Worm (Caenorhabditis elegans): Measurements from ENCODE around the gene ttr-49.

ttr-49 gene

ce11 chrV:9336462-9336861, 19.9 kb downstream of the ttr-49 start, which contains the start of gene coq-6:
TSS of gene coq-6 (plus strand) at chrV:9336762.
- no peak for TF ChIP-seq lin-15B (tag; optimal IDR thresholded peaks at IDR 0.05)
- no peak for TF ChIP-seq mep-1 (tag; optimal IDR thresholded peaks at IDR 0.05)
- TF ChIP-seq ztf-11 (tag; optimal IDR thresholded peaks at IDR 0.05) = no peak
- no peak for TF ChIP-seq tbx-2 (tag; optimal IDR thresholded peaks at IDR 0.05)
- TF ChIP-seq fos-1 (tag; optimal IDR thresholded peaks at IDR 0.05) = no peak
- no peak for TF ChIP-seq lin-13 (GFP tag; optimal IDR thresholded peaks at IDR 0.05)
- no peak for TF ChIP-seq lsy-2 (tag; optimal IDR thresholded peaks at IDR 0.05)
- no peak for TF ChIP-seq lir-3 (tag; optimal IDR thresholded peaks at IDR 0.05; ENCODE audit: poor library complexity)

ce11 chrV:9334216-9334615, 22.1 kb downstream of the ttr-49 start, which contains the start of gene ucp-4:
TSS of gene ucp-4 (plus strand) at chrV:9334298.
- TF ChIP-seq dpl-1 (GFP tag; optimal IDR thresholded peaks at IDR 0.05) (peak in 1 of 3 experiments; percentile 24), swsn-7 (tag; optimal IDR thresholded peaks at IDR 0.05) (no peak), aly-2 (tag; optimal IDR thresholded peaks at IDR 0.05) (no peak), zip-4 (GFP tag; optimal IDR thresholded peaks at IDR 0.05) (no peak), nhr-19 (GFP tag; conservative IDR thresholded peaks at IDR 0.05) (no peak), nhr-90 (tag; optimal IDR thresholded peaks at IDR 0.05; ENCODE audit: poor library complexity) (no peak), irx-1 (tag; optimal IDR thresholded peaks at IDR 0.05) (no peak), C34B4.2 (tag; optimal IDR thresholded peaks at IDR 0.05) (no peak), unc-62 (GFP tag; optimal IDR thresholded peaks at IDR 0.05) (no peak), nhr-84 (tag; optimal IDR thresholded peaks at IDR 0.05) (no peak), ceh-63 (GFP tag; optimal IDR thresholded peaks at IDR 0.05) (no peak), nhr-85 (tag) (peak; percentile 11), elt-2 (tag; optimal IDR thresholded peaks at IDR 0.05) (no peak), lin-35 (GFP tag; optimal IDR thresholded peaks at IDR 0.05) (no peak), ceh-90 (tag; optimal IDR thresholded peaks at IDR 0.05) (no peak), fkh-10 (GFP tag; optimal IDR thresholded peaks at IDR 0.05) (no peak), egl-27 (tag; optimal IDR thresholded peaks at IDR 0.05) (no peak), F16B12.6 (tag; optimal IDR thresholded peaks at IDR 0.05) (no peak), isw-1 (GFP tag; IDR thresholded peaks at IDR 0.05) (no peak), tlp-1 (tag; optimal IDR thresholded peaks at IDR 0.05) (no peak), fkh-8 (tag; optimal IDR thresholded peaks at IDR 0.05) (no peak), lsy-2 (tag; optimal IDR thresholded peaks at IDR 0.05) (peak in 1 of 2 experiments; percentile 9), pag-3 (tag; optimal IDR thresholded peaks at IDR 0.05; ENCODE audit: borderline replicate concordance, insufficient read depth) (no peak), fkh-4 (tag; optimal IDR thresholded peaks at IDR 0.05; ENCODE audit: borderline replicate concordance) (no peak), lin-14 (GFP tag; optimal IDR thresholded peaks at IDR 0.05) (peak; percentile 23), nhr-20 (tag; optimal IDR thresholded peaks at IDR 0.05) (no peak), ztf-4 (tag; optimal IDR thresholded peaks at IDR 0.05) (no peak), lin-39 (tag; optimal IDR thresholded peaks at IDR 0.05) (no peak), lin-13 (GFP tag; optimal IDR thresholded peaks at IDR 0.05) (no peak), snu-23 (GFP tag; optimal IDR thresholded peaks at IDR 0.05) (no peak), ceh-82 (tag; optimal IDR thresholded peaks at IDR 0.05) (no peak), pax-3 (tag; optimal IDR thresholded peaks at IDR 0.05) (no peak), hpl-2 (GFP tag; optimal IDR thresholded peaks at IDR 0.05) (no peak), mdl-1 (tag; optimal IDR thresholded peaks at IDR 0.05) (no peak), blmp-1 (tag; optimal IDR thresholded peaks at IDR 0.05) (peak; percentile 44)

All from whole organism, L1 larva.